Fruit fly (Drosophila melanogaster) S2 (cell line): ENCODE data around the gene CG33310.

ENCODE experiments used
- CG8478 ChIP-seq: fragments of >200 bp; optimal IDR thresholded peaks from 2 replicates; lab custom pipeline; 2018
- CTCF ChIP-seq, 2 experiments: fragments of >200 bp; optimal IDR thresholded peaks; 2 replicates each; lab custom pipeline; 2018

CG33310 gene

dm6 chr2L:15031650-15032049 is 5.0 kb downstream of the CG33310 start, which contains the start of gene CG31832:
TSS of gene CG31832 (minus strand) at chr2L:15031750.
- TF ChIP-seq CG8478 (no peak), CTCF (optimal IDR thresholded peaks at IDR 0.05; lab: Kevin White, UChicago) (no peak)

- no peak for TF ChIP-seq CTCF (optimal IDR thresholded peaks at IDR 0.05; lab: Kevin White, UChicago)
- TF ChIP-seq CG8478, result no peak
Measured at dm6 chr2L:15035366-15035765, 8.7 kb downstream of the CG33310 start, which contains the start of gene yellow-c. TSS of gene yellow-c (plus strand) at chr2L:15035394.

- no peak for TF ChIP-seq CG8478
- no peak for TF ChIP-seq CTCF (optimal IDR thresholded peaks at IDR 0.05; lab: Kevin White, UChicago)
Measured at dm6 chr2L:15038339-15039308, 11.9 kb downstream of the CG33310 start, which contains the start of gene CIAPIN1. TSS of gene CIAPIN1 (minus strand) at chr2L:15038861.

- TF ChIP-seq CG8478, result no peak
- TF ChIP-seq CTCF (optimal IDR thresholded peaks at IDR 0.05; lab: Kevin White, UChicago), result peak in 1 of 2 experiments; percentile 18
Measured at dm6 chr2L:15039309-15039772, 12.7 kb downstream of the CG33310 start.

- no peak for TF ChIP-seq CTCF (optimal IDR thresholded peaks at IDR 0.05; lab: Kevin White, UChicago)
- no peak for TF ChIP-seq CG8478
Measured at dm6 chr2L:15043718-15044117, 17.0 kb downstream of the CG33310 start.

dm6 chr2L:15052805-15053388 is 26.2 kb downstream of the CG33310 start:
- no peak for TF ChIP-seq CTCF (optimal IDR thresholded peaks at IDR 0.05; lab: Kevin White, UChicago)

dm6 chr2L:15055105-15055504 is 28.4 kb downstream of the CG33310 start:
- no peak for TF ChIP-seq CTCF (optimal IDR thresholded peaks at IDR 0.05; lab: Kevin White, UChicago)
- TF ChIP-seq CG8478, result no peak

dm6 chr2L:15056359-15057220 is 29.9 kb downstream of the CG33310 start:
- TF ChIP-seq CTCF (optimal IDR thresholded peaks at IDR 0.05; lab: Kevin White, UChicago) (no peak), CG8478 (no peak)

- TF ChIP-seq CTCF (optimal IDR thresholded peaks at IDR 0.05; lab: Kevin White, UChicago), result peak; percentile 14 to 24
- no peak for TF ChIP-seq CG8478
Measured at dm6 chr2L:15057225-15058117, 30.8 kb downstream of the CG33310 start, which contains the start of gene ck. TSS of gene ck (minus strand) at chr2L:15057862.

dm6 chr2L:15058118-15058402 is 31.4 kb downstream of the CG33310 start, which contains the start of gene CG33679:
TSS of gene CG33679 (plus strand) at chr2L:15058303.
- TF ChIP-seq CTCF (optimal IDR thresholded peaks at IDR 0.05; lab: Kevin White, UChicago) (no peak), CG8478 (no peak)

- no peak for TF ChIP-seq CG8478
- no peak for TF ChIP-seq CTCF (optimal IDR thresholded peaks at IDR 0.05; lab: Kevin White, UChicago)
Measured at dm6 chr2L:15059000-15059399, 32.3 kb downstream of the CG33310 start.

- TF ChIP-seq CG8478 (no peak), CTCF (optimal IDR thresholded peaks at IDR 0.05; lab: Kevin White, UChicago) (peak; percentile 83 to 84)
Measured at dm6 chr2L:15060580-15061005, 33.9 kb downstream of the CG33310 start, which contains the start of gene TfIIS. TSS of gene TfIIS (minus strand) at chr2L:15060757.

dm6 chr2L:15061368-15061767 is 34.7 kb downstream of the CG33310 start, which contains the start of the genes solo and vas:
TSS of gene solo (plus strand) at chr2L:15061656.
TSS of gene vas (plus strand) at chr2L:15061656.
- TF ChIP-seq CTCF (optimal IDR thresholded peaks at IDR 0.05; lab: Kevin White, UChicago) (no peak), CG8478 (no peak)

- no peak for TF ChIP-seq CG8478
- no peak for TF ChIP-seq CTCF (optimal IDR thresholded peaks at IDR 0.05; lab: Kevin White, UChicago)
Measured at dm6 chr2L:15062095-15062494, 35.4 kb downstream of the CG33310 start.
